Fruit fly (Drosophila melanogaster): ENCODE data around the gene CG42304.

CG42304 gene

dm6 chr3L:2634929-2635799 is 16.7 kb upstream of the CG42304 start (continued):
- TF ChIP-seq D (optimal IDR thresholded peaks at IDR 0.05) (no peak), D (GFP tag; optimal IDR thresholded peaks at IDR 0.05) (peak; percentile 67), fu2 (GFP tag; optimal IDR thresholded peaks at IDR 0.05) (peak; percentile 70), pita (GFP tag; optimal IDR thresholded peaks at IDR 0.05) (no peak), CG7372 (GFP tag; IDR thresholded peaks at IDR 0.05) (peak; percentile 70; the same call in 1 of the 2 replicates), CG8478 (optimal IDR thresholded peaks at IDR 0.05) (peak; percentile 72), CG11695 (GFP tag; IDR thresholded peaks at IDR 0.05) (peak; percentile 64), CG14860 (GFP tag; IDR thresholded peaks at IDR 0.05; ENCODE audit: partially characterized antibody) (peak; percentile 83), mirr (GFP tag; optimal IDR thresholded peaks at IDR 0.05) (peak; percentile 96), CoRest (tag; optimal IDR thresholded peaks at IDR 0.05) (peak; percentile 68), fru (optimal IDR thresholded peaks at IDR 0.05) (no peak), CG12236 (GFP tag; optimal IDR thresholded peaks at IDR 0.05) (peak; percentile 78), CG12769 (tag; optimal IDR thresholded peaks at IDR 0.05) (peak; percentile 75), Meics (GFP tag; optimal IDR thresholded peaks at IDR 0.05) (peak; percentile 90), CG1529 (GFP tag; optimal IDR thresholded peaks at IDR 0.05) (peak; percentile 71), HmgD (GFP tag; optimal IDR thresholded peaks at IDR 0.05) (peak; percentile 54), tap (tag; optimal IDR thresholded peaks at IDR 0.05) (peak; percentile 66), sima (GFP tag; optimal IDR thresholded peaks at IDR 0.05) (peak; percentile 52), Atf6 (GFP tag; IDR thresholded peaks at IDR 0.05) (peak; percentile 81), bcd (GFP tag; optimal IDR thresholded peaks at IDR 0.05) (peak; percentile 87), z (GFP tag; IDR thresholded peaks at IDR 0.05) (no peak), PHDP (tag; optimal IDR thresholded peaks at IDR 0.05) (peak; percentile 83), CG12942 (GFP tag; optimal IDR thresholded peaks at IDR 0.05) (peak; percentile 55), CTCF (GFP tag; optimal IDR thresholded peaks at IDR 0.05) (peak; percentile 64), chinmo (GFP tag; IDR thresholded peaks at IDR 0.05; ENCODE audit: partially characterized antibody) (peak; percentile 73; the same call in 3 of the 4 replicates), sim (GFP tag; IDR thresholded peaks at IDR 0.05) (peak; percentile 75), pb (GFP tag; optimal IDR thresholded peaks at IDR 0.05) (peak; percentile 84), Gsc (GFP tag; IDR thresholded peaks at IDR 0.05) (no peak), repo (GFP tag; optimal IDR thresholded peaks at IDR 0.05) (peak; percentile 76), CG30020 (tag; optimal IDR thresholded peaks at IDR 0.05) (peak; percentile 61), lov (optimal IDR thresholded peaks at IDR 0.05) (no peak), lov (GFP tag; IDR thresholded peaks at IDR 0.05) (peak; percentile 93), CG15514 (GFP tag; optimal IDR thresholded peaks at IDR 0.05) (peak; percentile 90), CG8765 (GFP tag; IDR thresholded peaks at IDR 0.05) (peak; percentile 36; the same call in 1 of the 2 replicates), trem (tag; optimal IDR thresholded peaks at IDR 0.05) (peak; percentile 77), CG10431 (GFP tag; optimal IDR thresholded peaks at IDR 0.05) (peak; percentile 93), Trl (optimal IDR thresholded peaks at IDR 0.05) (peak in 1 of 2 experiments; percentile 32), Trl (GFP tag; optimal IDR thresholded peaks at IDR 0.05) (peak; percentile 91), CG13775 (GFP tag; optimal IDR thresholded peaks at IDR 0.05) (peak; percentile 91), MBD-R2 (GFP tag; IDR thresholded peaks at IDR 0.05) (peak; percentile 67), Dll (GFP tag; IDR thresholded peaks at IDR 0.05; ENCODE audit: partially characterized antibody) (peak; percentile 72; the same call in 2 of the 4 replicates), aop (GFP tag; IDR thresholded peaks at IDR 0.05) (no peak), wek (GFP tag; optimal IDR thresholded peaks at IDR 0.05) (peak; percentile 87), eyg (GFP tag; optimal IDR thresholded peaks at IDR 0.05) (peak; percentile 82), vvl (GFP tag; IDR thresholded peaks at IDR 0.05) (peak; percentile 96), abd-A (tag; optimal IDR thresholded peaks at IDR 0.05) (no peak), CG2678 (tag; optimal IDR thresholded peaks at IDR 0.05) (peak; percentile 68), CG3065 (GFP tag; optimal IDR thresholded peaks at IDR 0.05) (peak; percentile 58), CG15073 (GFP tag; optimal IDR thresholded peaks at IDR 0.05) (no peak), Hr51 (GFP tag; optimal IDR thresholded peaks at IDR 0.05) (peak; percentile 72 to 79), chn (GFP tag; optimal IDR thresholded peaks at IDR 0.05) (peak; percentile 86)

Measured in whole organism, embryonic.